Fruit fly (Drosophila melanogaster) whole organism, embryonic: ENCODE results near the gene Rpp30.
A peak's percentile ranks its signal among the peaks of the same experiment; 100 is the strongest.

Experiments used
- CG12391 ChIP-seq: fragments of 200-800 bp; sonication (Bioruptor generic); optimal IDR thresholded peaks from 3 replicates; lab custom pipeline; 2018; ENCODE audit warnings: missing biosample characterization, mild to moderate bottlenecking, missing genetic modification characterization, moderate library complexity
- CG13287 ChIP-seq: fragments of 200-800 bp; sonication (Bioruptor generic); IDR thresholded peaks from 2 replicates; pipeline ENCODE4 v1.3.6; 2022; ENCODE audit warnings: missing biosample characterization, missing genetic modification characterization; ENCODE audit not compliant: partially characterized antibody
- CG13296 ChIP-seq: fragments of 200-800 bp; sonication (Bioruptor generic); optimal IDR thresholded peaks from 3 replicates; lab custom pipeline; 2018; ENCODE audit warnings: missing biosample characterization, mild to moderate bottlenecking, missing genetic modification characterization
- CG13894 ChIP-seq: fragments of 200-800 bp; sonication (Bioruptor generic); optimal IDR thresholded peaks from 3 replicates; lab custom pipeline; 2018; ENCODE audit warnings: missing biosample characterization, mild to moderate bottlenecking, missing genetic modification characterization, moderate library complexity
- CG14014 ChIP-seq: fragments of 200-800 bp; sonication (Bioruptor generic); IDR thresholded peaks from 2 replicates; pipeline ENCODE4 v1.3.6; 2022; ENCODE audit warnings: missing biosample characterization, missing genetic modification characterization
- CG14441 ChIP-seq: fragments of 200-800 bp; sonication (Bioruptor generic); IDR thresholded peaks from 2 replicates; pipeline ENCODE4 v1.3.6; 2022; ENCODE audit warnings: missing biosample characterization, missing genetic modification characterization
- CG15073 ChIP-seq: fragments of 200-800 bp; sonication (Bioruptor generic); optimal IDR thresholded peaks from 2 replicates; lab custom pipeline; 2016; ENCODE audit warnings: missing biosample characterization, missing genetic modification characterization
- CG16779 ChIP-seq: fragments of 200-800 bp; sonication (Bioruptor generic); IDR thresholded peaks from 2 replicates; pipeline ENCODE4 v1.3.6; 2022; ENCODE audit warnings: missing biosample characterization, missing genetic modification characterization
- CG17912 ChIP-seq: fragments of 200-800 bp; sonication (Bioruptor generic); optimal IDR thresholded peaks from 2 replicates; lab custom pipeline; 2018; ENCODE audit warnings: missing biosample characterization, mild to moderate bottlenecking, missing genetic modification characterization
- CG32532 ChIP-seq: fragments of 200-800 bp; sonication (Bioruptor generic); IDR thresholded peaks from 2 replicates; pipeline ENCODE4 v1.3.6; 2022; ENCODE audit warnings: missing biosample characterization, missing genetic modification characterization
- CG33213 ChIP-seq: fragments of 200-800 bp; sonication (Bioruptor generic); optimal IDR thresholded peaks from 3 replicates; lab custom pipeline; 2016; ENCODE audit warnings: missing biosample characterization, missing genetic modification characterization
- CG3847 ChIP-seq: fragments of 200-800 bp; sonication (Bioruptor generic); IDR thresholded peaks from 2 replicates; pipeline ENCODE4 v1.3.6; 2022; ENCODE audit warnings: missing biosample characterization, missing genetic modification characterization
- CG4360 ChIP-seq: fragments of 200-800 bp; sonication (Bioruptor generic); IDR thresholded peaks from 2 replicates; pipeline ENCODE4 v1.3.6; 2022; ENCODE audit warnings: missing biosample characterization, missing genetic modification characterization
- CG43689 ChIP-seq: fragments of 200-800 bp; sonication (Bioruptor generic); IDR thresholded peaks from 2 replicates; pipeline ENCODE4 v1.3.6; 2022; ENCODE audit warnings: missing biosample characterization, missing genetic modification characterization
- CG4820 ChIP-seq: fragments of 200-800 bp; sonication (Bioruptor generic); optimal IDR thresholded peaks from 3 replicates; lab custom pipeline; 2016; ENCODE audit warnings: missing biosample characterization, missing genetic modification characterization
- CG7745 ChIP-seq: fragments of 200-800 bp; sonication (Bioruptor generic); optimal IDR thresholded peaks from 2 replicates; lab custom pipeline; 2018; ENCODE audit warnings: missing biosample characterization, mild to moderate bottlenecking, missing genetic modification characterization, moderate library complexity
- CG8290 ChIP-seq, 3 experiments: fragments of 200-800 bp; sonication (Bioruptor generic); optimal IDR thresholded peaks; 2 replicates each; lab custom pipeline; 2016 to 2019; ENCODE audit warnings: missing biosample characterization in 3 of 3, missing genetic modification characterization in 3 of 3, mild to moderate bottlenecking in 2 of 3, moderate library complexity in 1 of 3
- CG9727 ChIP-seq: fragments of 200-800 bp; sonication (Bioruptor generic); optimal IDR thresholded peaks from 3 replicates; lab custom pipeline; 2017; ENCODE audit warnings: missing biosample characterization, mild to moderate bottlenecking, missing genetic modification characterization
- CkIIα-i1 ChIP-seq: fragments of 200-800 bp; sonication (Bioruptor generic); IDR thresholded peaks from 2 replicates; pipeline ENCODE4 v1.3.6; 2022; ENCODE audit warnings: missing biosample characterization, missing genetic modification characterization
- Dref ChIP-seq: fragments of 200-800 bp; sonication (Bioruptor generic); IDR thresholded peaks from 2 replicates; pipeline ENCODE4 v1.3.6; 2022; ENCODE audit warnings: missing biosample characterization, missing genetic modification characterization
- Eip74EF ChIP-seq, 2 experiments: fragments of 200-800 bp in 1 of 2; fragments of >200 bp in 1 of 2; sonication (Bioruptor generic) in 1 of 2; optimal IDR thresholded peaks; 2 replicates each; lab custom pipeline; 2017 to 2019; ENCODE audit warnings: missing biosample characterization in 2 of 2, missing genetic modification characterization in 2 of 2, mild to moderate bottlenecking in 1 of 2, moderate library complexity in 1 of 2
- Fer1 ChIP-seq: fragments of 200-800 bp; sonication (Bioruptor generic); optimal IDR thresholded peaks from 2 replicates; lab custom pipeline; 2017; ENCODE audit warnings: missing biosample characterization, mild to moderate bottlenecking, missing genetic modification characterization
- Fer2 ChIP-seq: fragments of 200-800 bp; sonication (Bioruptor generic); optimal IDR thresholded peaks from 2 replicates; lab custom pipeline; 2018; ENCODE audit warnings: missing biosample characterization, mild to moderate bottlenecking, missing genetic modification characterization, moderate library complexity
- MESR4 ChIP-seq: fragments of 200-800 bp; sonication (Bioruptor generic); optimal IDR thresholded peaks from 2 replicates; lab custom pipeline; 2018; ENCODE audit warnings: missing biosample characterization, mild to moderate bottlenecking, missing genetic modification characterization, moderate library complexity
- Myb ChIP-seq: fragments of 200-800 bp; sonication (Bioruptor generic); optimal IDR thresholded peaks from 2 replicates; lab custom pipeline; 2016; ENCODE audit warnings: missing biosample characterization, missing genetic modification characterization
- Neu2 ChIP-seq: fragments of 200-800 bp; sonication (Bioruptor generic); optimal IDR thresholded peaks from 3 replicates; lab custom pipeline; 2016; ENCODE audit warnings: missing biosample characterization, missing genetic modification characterization, borderline replicate concordance
- Poxn ChIP-seq: fragments of 200-800 bp; sonication (Bioruptor generic); IDR thresholded peaks from 2 replicates; pipeline ENCODE4 v1.3.6; 2022; ENCODE audit warnings: missing biosample characterization, missing genetic modification characterization
- ase ChIP-seq: fragments of 200-800 bp; sonication (Bioruptor generic); IDR thresholded peaks from 3 replicates; pipeline ENCODE4 v1.3.6; 2022; ENCODE audit warnings: missing biosample characterization, missing genetic modification characterization
- bsh ChIP-seq, 2 experiments: fragments of 200-800 bp; sonication (Bioruptor generic); optimal IDR thresholded peaks; 2 replicates each; lab custom pipeline; 2017 to 2018; ENCODE audit warnings: mild to moderate bottlenecking in 2 of 2, missing biosample characterization in 2 of 2, missing genetic modification characterization in 2 of 2, moderate library complexity in 1 of 2
- caup ChIP-seq: fragments of 200-800 bp; sonication (Bioruptor generic); optimal IDR thresholded peaks from 3 replicates; lab custom pipeline; 2017; ENCODE audit warnings: missing biosample characterization, mild to moderate bottlenecking, missing genetic modification characterization, moderate library complexity; ENCODE audit not compliant: severe bottlenecking
- ewg ChIP-seq: fragments of 200-800 bp; sonication (Bioruptor generic); optimal IDR thresholded peaks from 3 replicates; lab custom pipeline; 2017; ENCODE audit warnings: mild to moderate bottlenecking, missing biosample characterization, missing genetic modification reagents, missing genetic modification characterization
- fru ChIP-seq: fragments of >200 bp; optimal IDR thresholded peaks from 2 replicates; lab custom pipeline; 2017
- ftz-f1 ChIP-seq: fragments of 200-800 bp; sonication (Bioruptor generic); optimal IDR thresholded peaks from 2 replicates; lab custom pipeline; 2016; ENCODE audit warnings: missing biosample characterization, missing genetic modification characterization
- gcm2 ChIP-seq: fragments of 200-800 bp; sonication (Bioruptor generic); optimal IDR thresholded peaks from 2 replicates; lab custom pipeline; 2016; ENCODE audit warnings: missing biosample characterization, missing genetic modification characterization
- hbn ChIP-seq: fragments of 200-800 bp; sonication (Bioruptor generic); IDR thresholded peaks from 2 replicates; pipeline ENCODE4 v1.3.6; 2022; ENCODE audit warnings: missing biosample characterization, missing genetic modification characterization; ENCODE audit not compliant: partially characterized antibody
- insv ChIP-seq, 2 experiments: fragments of 200-800 bp; sonication (Bioruptor generic); optimal IDR thresholded peaks; 3 replicates each; lab custom pipeline; 2016 to 2018; ENCODE audit warnings: missing biosample characterization in 2 of 2, missing genetic modification characterization in 2 of 2
- lab ChIP-seq: fragments of 200-800 bp; sonication (Bioruptor generic); optimal IDR thresholded peaks from 3 replicates; lab custom pipeline; 2017; ENCODE audit warnings: missing biosample characterization, missing genetic modification characterization, mild to moderate bottlenecking, moderate library complexity, missing genetic modification reagents
- lov ChIP-seq, 2 experiments: fragments of 200-800 bp in 1 of 2; fragments of >200 bp in 1 of 2; sonication (Bioruptor generic) in 1 of 2; IDR thresholded peaks in 1 of 2; optimal IDR thresholded peaks in 1 of 2; 2 replicates in 1 of 2; 3 replicates in 1 of 2; pipeline versions ENCODE4 v1.3.6 to Lab custom; 2017 to 2022; ENCODE audit warnings: missing biosample characterization in 1 of 2, missing genetic modification characterization in 1 of 2
- sima ChIP-seq: fragments of 200-800 bp; sonication (Bioruptor generic); optimal IDR thresholded peaks from 2 replicates; lab custom pipeline; 2016; ENCODE audit warnings: missing biosample characterization, missing genetic modification characterization
- slbo ChIP-seq: fragments of 200-800 bp; sonication (Bioruptor generic); IDR thresholded peaks from 2 replicates; pipeline ENCODE4 v1.3.6; 2022; ENCODE audit warnings: missing biosample characterization, missing genetic modification characterization
- sna ChIP-seq: fragments of 200-800 bp; sonication (Bioruptor generic); IDR thresholded peaks from 2 replicates; pipeline ENCODE4 v1.3.6; 2022; ENCODE audit warnings: missing biosample characterization, missing genetic modification characterization; ENCODE audit not compliant: partially characterized antibody
- so ChIP-seq: fragments of 200-800 bp; sonication (Bioruptor generic); IDR thresholded peaks from 3 replicates; pipeline ENCODE4 v1.3.6; 2022; ENCODE audit warnings: missing biosample characterization, missing genetic modification characterization
- tgo ChIP-seq: fragments of 200-800 bp; sonication (Bioruptor generic); IDR thresholded peaks from 3 replicates; pipeline ENCODE4 v1.3.6; 2022; ENCODE audit warnings: missing biosample characterization, missing genetic modification characterization
- tio ChIP-seq: fragments of 200-800 bp; sonication (Bioruptor generic); optimal IDR thresholded peaks from 2 replicates; lab custom pipeline; 2017; ENCODE audit warnings: missing biosample characterization, missing genetic modification characterization, inconsistent platforms
- vfl ChIP-seq: fragments of 200-800 bp; sonication (Bioruptor generic); optimal IDR thresholded peaks from 2 replicates; lab custom pipeline; 2016; ENCODE audit warnings: missing biosample characterization, missing genetic modification characterization
- wdn ChIP-seq: fragments of 200-800 bp; sonication (Bioruptor generic); IDR thresholded peaks from 2 replicates; pipeline ENCODE4 v1.3.6; 2022; ENCODE audit warnings: missing biosample characterization, missing genetic modification characterization
- z ChIP-seq: fragments of 200-800 bp; sonication (Bioruptor generic); IDR thresholded peaks from 3 replicates; pipeline ENCODE4 v1.3.6; 2022; ENCODE audit warnings: missing biosample characterization, missing genetic modification characterization
- zen2 ChIP-seq: fragments of 200-800 bp; sonication (Bioruptor generic); IDR thresholded peaks from 3 replicates; pipeline ENCODE4 v1.3.6; 2022; ENCODE audit warnings: missing biosample characterization, missing genetic modification characterization; ENCODE audit not compliant: partially characterized antibody

Rpp30 gene

DNA sequence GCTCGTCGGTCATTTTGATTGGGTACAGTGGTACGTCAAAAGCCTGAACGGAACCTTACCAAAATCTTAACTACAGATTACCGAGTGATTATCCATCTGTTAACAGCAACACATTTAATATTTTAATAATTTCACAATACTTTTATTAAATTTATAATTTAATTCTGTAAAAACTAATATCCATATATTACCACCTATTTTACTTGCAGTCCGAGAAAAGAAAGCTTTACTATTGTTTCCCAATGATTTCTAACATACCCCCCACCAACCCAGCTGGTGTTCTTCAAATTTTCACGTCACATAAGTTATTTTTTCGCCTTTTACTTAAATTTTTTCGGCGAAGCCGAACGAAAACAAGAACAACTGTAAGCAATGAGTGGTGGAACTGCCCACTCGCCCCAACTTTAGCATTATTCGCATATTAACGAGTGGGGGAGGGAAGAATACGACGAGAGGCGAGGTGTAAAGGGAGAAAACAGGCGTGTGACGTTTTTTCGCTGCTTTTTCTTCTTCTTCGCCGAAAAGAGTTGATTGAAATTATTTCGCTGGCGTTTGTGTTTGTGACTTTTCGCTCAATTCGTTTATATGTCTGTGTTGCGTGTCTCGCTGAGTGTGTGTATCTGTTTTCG, 4.2 kb downstream of the Rpp30 start (continued):
- TF ChIP-seq z (GFP tag; lab: Robert Waterston, UW) (no peak), ase (no peak), bsh (GFP tag; optimal IDR thresholded peaks at IDR 0.05; lab: Kevin White, UChicago) (peak; percentile 41 to 54), CG8290 (GFP tag; optimal IDR thresholded peaks at IDR 0.05; lab: Kevin White, UChicago) (no peak), CG8290 (tag; optimal IDR thresholded peaks at IDR 0.05; lab: Kevin White, UChicago) (peak in 1 of 2 experiments; percentile 37), CG14014 (GFP tag; lab: Robert Waterston, UW) (no peak), fru (lab: Kevin White, UChicago) (no peak), tgo (GFP tag; lab: Robert Waterston, UW) (peak; percentile 31; the same call in 1 of the 3 replicates), Eip74EF (GFP tag; optimal IDR thresholded peaks at IDR 0.05; lab: Kevin White, UChicago) (peak in 1 of 2 experiments; percentile 10), sna (GFP tag; lab: Robert Waterston, UW) (no peak), CG12391 (tag; lab: Kevin White, UChicago) (peak; percentile 60), hbn (GFP tag; lab: Robert Waterston, UW) (no peak), CG15073 (GFP tag; lab: Kevin White, UChicago) (no peak), Myb (GFP tag; lab: Kevin White, UChicago) (no peak), sima (no peak), lov (optimal IDR thresholded peaks at IDR 0.05; lab: Kevin White, UChicago) (no peak), lov (GFP tag; IDR thresholded peaks at IDR 0.05; lab: Robert Waterston, UW) (no peak), CG13296 (GFP tag; lab: Kevin White, UChicago) (peak; percentile 58), Dref (GFP tag; lab: Robert Waterston, UW) (no peak), CkIIα-i1 (GFP tag; lab: Robert Waterston, UW) (no peak), CG3847 (GFP tag; lab: Robert Waterston, UW) (peak; percentile 45; the same call in 1 of the 2 replicates), Poxn (GFP tag; lab: Robert Waterston, UW) (no peak), CG13287 (0 out of 2 replicates have a peak, but pooled peaks have one; percentile 7), CG7745 (no peak), CG17912 (GFP tag; lab: Kevin White, UChicago) (no peak), ewg (GFP tag; lab: Kevin White, UChicago) (peak; percentile 10), CG32532 (GFP tag; lab: Robert Waterston, UW) (peak; percentile 69), CG4820 (GFP tag; lab: Kevin White, UChicago) (no peak), MESR4 (GFP tag; lab: Kevin White, UChicago) (no peak), CG4360 (GFP tag; lab: Robert Waterston, UW) (no peak; the same call in 1 of the 2 replicates), Fer1 (peak; percentile 69), ftz-f1 (GFP tag; lab: Kevin White, UChicago) (peak; percentile 8), wdn (GFP tag; lab: Robert Waterston, UW) (peak; percentile 43; the same call in 1 of the 2 replicates), CG16779 (no peak), vfl (GFP tag; lab: Kevin White, UChicago) (no peak), Neu2 (GFP tag; lab: Kevin White, UChicago) (no peak), slbo (GFP tag; lab: Robert Waterston, UW) (peak; percentile 75), tio (GFP tag; lab: Kevin White, UChicago) (peak; percentile 33), lab (GFP tag; lab: Kevin White, UChicago) (peak; percentile 87), so (GFP tag; lab: Robert Waterston, UW) (no peak), CG43689 (GFP tag; lab: Robert Waterston, UW) (no peak), CG33213 (GFP tag; lab: Kevin White, UChicago) (no peak), CG9727 (GFP tag; lab: Kevin White, UChicago) (peak; percentile 80), CG13894 (tag; lab: Kevin White, UChicago) (peak; percentile 7), zen2 (GFP tag; lab: Robert Waterston, UW) (no peak), gcm2 (GFP tag; lab: Kevin White, UChicago) (no peak), CG14441 (GFP tag; lab: Robert Waterston, UW) (0 out of 2 replicates have a peak, but pooled peaks have one; percentile 38), caup (GFP tag; lab: Kevin White, UChicago) (peak; percentile 33), insv (GFP tag; optimal IDR thresholded peaks at IDR 0.05; lab: Kevin White, UChicago) (no peak), Fer2 (tag; lab: Kevin White, UChicago) (no peak)
